Worm (Caenorhabditis elegans) whole organism, young adult: ENCODE measurements around the gene gmap-2.
A peak's percentile ranks its signal among the peaks of the same experiment; 100 is the strongest.

Experiments used
- B0019.2 ChIP-seq: fragments of 200-800 bp; sonication (Bioruptor generic); conservative IDR thresholded peaks from 2 replicates; pipeline ENCODE4 v1.3.6; 2022; ENCODE audit warnings: missing genetic modification reagents, missing genetic modification characterization, missing compliant biosample characterization
- C17E4.6 ChIP-seq: fragments of 200-800 bp; sonication (Bioruptor generic); IDR thresholded peaks from 2 replicates; pipeline ENCODE4 v1.3.6; 2022; ENCODE audit warnings: missing genetic modification reagents, missing genetic modification characterization, missing compliant biosample characterization
- F22D6.2 ChIP-seq: sonication (generic microtip); optimal IDR thresholded peaks from 2 replicates; lab custom pipeline; 2016; ENCODE audit warnings: mild to moderate bottlenecking, missing genetic modification characterization, missing compliant biosample characterization
- F37B4.10 ChIP-seq: fragments of 200-800 bp; sonication (Bioruptor generic); IDR thresholded peaks from 2 replicates; pipeline ENCODE4 v1.3.6; 2022; ENCODE audit warnings: missing genetic modification characterization, missing compliant biosample characterization
- F39B2.1 ChIP-seq: fragments of 200-800 bp; sonication (Bioruptor generic); IDR thresholded peaks from 2 replicates; pipeline ENCODE4 v1.3.6; 2022; ENCODE audit warnings: missing genetic modification reagents, missing genetic modification characterization, missing compliant biosample characterization
- F57A8.1 ChIP-seq: fragments of 200-800 bp; sonication (Bioruptor generic); optimal IDR thresholded peaks from 2 replicates; lab custom pipeline; 2018; ENCODE audit warnings: mild to moderate bottlenecking, missing genetic modification characterization, moderate library complexity, missing compliant biosample characterization
- K12H6.12 ChIP-seq: fragments of 200-800 bp; sonication (Bioruptor generic); optimal IDR thresholded peaks from 2 replicates; lab custom pipeline; 2018; ENCODE audit warnings: mild to moderate bottlenecking, missing genetic modification characterization, missing compliant biosample characterization
- T07F8.4 ChIP-seq: sonication (generic microtip); optimal IDR thresholded peaks from 2 replicates; lab custom pipeline; 2016; ENCODE audit warnings: mild to moderate bottlenecking, missing genetic modification characterization, moderate library complexity, missing compliant biosample characterization
- Y56A3A.18 ChIP-seq: fragments of 200-800 bp; sonication (Bioruptor generic); IDR thresholded peaks from 2 replicates; pipeline ENCODE4 v1.3.6; 2022; ENCODE audit warnings: missing genetic modification reagents, missing genetic modification characterization, missing compliant biosample characterization
- Y95B8A.8 ChIP-seq: fragments of 200-800 bp; sonication (Bioruptor generic); IDR thresholded peaks from 2 replicates; pipeline ENCODE4 v1.3.6; 2022; ENCODE audit warnings: missing genetic modification reagents, missing genetic modification characterization, missing compliant biosample characterization
- aptf-3 ChIP-seq: fragments of 200-800 bp; sonication (Bioruptor generic); IDR thresholded peaks from 2 replicates; pipeline ENCODE4 v1.3.6; 2022; ENCODE audit warnings: missing genetic modification characterization, missing compliant biosample characterization
- bed-1 ChIP-seq: fragments of 200-800 bp; sonication (Bioruptor generic); IDR thresholded peaks from 2 replicates; pipeline ENCODE4 v1.3.6; 2022; ENCODE audit warnings: missing genetic modification reagents, missing genetic modification characterization, missing compliant biosample characterization
- ccch-3 ChIP-seq: fragments of 200-800 bp; sonication (Bioruptor generic); optimal IDR thresholded peaks from 2 replicates; lab custom pipeline; 2018; ENCODE audit warnings: mild to moderate bottlenecking, missing genetic modification characterization, missing compliant biosample characterization
- ceh-100 ChIP-seq: fragments of 200-800 bp; sonication (Bioruptor generic); IDR thresholded peaks from 2 replicates; pipeline ENCODE4 v1.3.6; 2022; ENCODE audit warnings: missing genetic modification reagents, missing genetic modification characterization, missing compliant biosample characterization
- ceh-27 ChIP-seq: fragments of 200-800 bp; sonication (Bioruptor generic); optimal IDR thresholded peaks from 2 replicates; lab custom pipeline; 2018; ENCODE audit warnings: mild to moderate bottlenecking, missing genetic modification characterization, moderate library complexity, missing compliant biosample characterization
- ceh-40 ChIP-seq: fragments of 200-800 bp; sonication (Bioruptor generic); IDR thresholded peaks from 2 replicates; pipeline ENCODE4 v1.3.6; 2022; ENCODE audit warnings: missing genetic modification characterization, missing compliant biosample characterization
- ceh-91 ChIP-seq: fragments of 200-800 bp; sonication (Bioruptor generic); IDR thresholded peaks from 2 replicates; pipeline ENCODE4 v1.3.6; 2022; ENCODE audit warnings: missing genetic modification reagents, missing genetic modification characterization, missing compliant biosample characterization
- dox-1 ChIP-seq: fragments of 200-800 bp; sonication (Bioruptor generic); IDR thresholded peaks from 2 replicates; pipeline ENCODE4 v1.3.6; 2022; ENCODE audit warnings: missing genetic modification reagents, missing genetic modification characterization, missing compliant biosample characterization
- egl-18 ChIP-seq: fragments of 200-800 bp; sonication (Bioruptor generic); IDR thresholded peaks from 2 replicates; pipeline ENCODE4 v1.3.6; 2022; ENCODE audit warnings: missing genetic modification reagents, missing genetic modification characterization, missing compliant biosample characterization
- gei-17 ChIP-seq: fragments of 200-800 bp; sonication (Bioruptor generic); optimal IDR thresholded peaks from 2 replicates; lab custom pipeline; 2018; ENCODE audit warnings: mild to moderate bottlenecking, missing genetic modification characterization, missing compliant biosample characterization
- hlh-26 ChIP-seq: fragments of 200-800 bp; sonication (Bioruptor generic); conservative IDR thresholded peaks from 2 replicates; pipeline ENCODE4 v1.3.6; 2022; ENCODE audit warnings: missing genetic modification reagents, missing genetic modification characterization, missing compliant biosample characterization
- let-607 ChIP-seq, 2 experiments: fragments of 200-800 bp in 1 of 2; sonication (Bioruptor generic) in 1 of 2; sonication (generic microtip) in 1 of 2; optimal IDR thresholded peaks; 2 replicates each; lab custom pipeline; 2016 to 2018; ENCODE audit warnings: mild to moderate bottlenecking in 2 of 2, missing compliant biosample characterization in 2 of 2, missing genetic modification characterization in 2 of 2, moderate library complexity in 2 of 2, missing genotype in 1 of 2
- lsy-27 ChIP-seq: sonication (generic microtip); optimal IDR thresholded peaks from 2 replicates; lab custom pipeline; 2017; ENCODE audit warnings: missing genetic modification characterization, mild to moderate bottlenecking, missing compliant biosample characterization, antibody characterized with exemption, missing genotype, borderline replicate concordance; ENCODE audit not compliant: insufficient read depth
- nhr-27 ChIP-seq: fragments of 200-800 bp; sonication (Bioruptor generic); optimal IDR thresholded peaks from 2 replicates; lab custom pipeline; 2018; ENCODE audit warnings: mild to moderate bottlenecking, missing genetic modification characterization, moderate library complexity, missing compliant biosample characterization
- nhr-80 ChIP-seq: sonication (generic microtip); optimal IDR thresholded peaks from 2 replicates; lab custom pipeline; 2016; ENCODE audit warnings: missing genetic modification characterization, missing compliant biosample characterization
- pbrm-1 ChIP-seq: fragments of 200-800 bp; sonication (Bioruptor generic); IDR thresholded peaks from 2 replicates; pipeline ENCODE4 v1.3.6; 2022; ENCODE audit warnings: missing genetic modification reagents, missing genetic modification characterization, missing compliant biosample characterization
- rcor-1 ChIP-seq: fragments of 200-800 bp; sonication (Bioruptor generic); IDR thresholded peaks from 2 replicates; pipeline ENCODE4 v1.3.6; 2022; ENCODE audit warnings: missing genetic modification reagents, missing genetic modification characterization, missing compliant biosample characterization
- repo-1 ChIP-seq: sonication (generic microtip); optimal IDR thresholded peaks from 2 replicates; lab custom pipeline; 2017; ENCODE audit warnings: mild to moderate bottlenecking, missing genetic modification characterization, missing compliant biosample characterization
- sdz-38 ChIP-seq: sonication (generic microtip); optimal IDR thresholded peaks from 2 replicates; lab custom pipeline; 2016; ENCODE audit warnings: missing genotype, missing genetic modification characterization, missing compliant biosample characterization
- tbp1 ChIP-seq: fragments of 200-800 bp; sonication (Bioruptor generic); optimal IDR thresholded peaks from 2 replicates; lab custom pipeline; 2018; ENCODE audit warnings: mild to moderate bottlenecking, missing genetic modification characterization, missing compliant biosample characterization
- unc-130 ChIP-seq: sonication (generic microtip); optimal IDR thresholded peaks from 2 replicates; lab custom pipeline; 2016; ENCODE audit warnings: missing genetic modification reagents, missing genetic modification characterization, missing compliant biosample characterization
- xnd-1 ChIP-seq: sonication (generic microtip); optimal IDR thresholded peaks from 2 replicates; lab custom pipeline; 2016; ENCODE audit warnings: missing genotype, missing genetic modification reagents, missing genetic modification characterization, missing compliant biosample characterization
- zim-3 ChIP-seq: sonication (generic microtip); optimal IDR thresholded peaks from 2 replicates; lab custom pipeline; 2017; ENCODE audit warnings: mild to moderate bottlenecking, missing genetic modification characterization, moderate library complexity, missing compliant biosample characterization
- ztf-18 ChIP-seq: sonication (generic microtip); optimal IDR thresholded peaks from 2 replicates; lab custom pipeline; 2016; ENCODE audit warnings: missing genotype, mild to moderate bottlenecking, missing genetic modification characterization, missing compliant biosample characterization

gmap-2 gene

ce11 chrX:12982725-12983124 is 39.7 kb upstream of the gmap-2 start:
- TF ChIP-seq sdz-38 (tag; lab: Kevin White, UChicago) (no peak), nhr-80 (tag; lab: Kevin White, UChicago) (peak; percentile 76), ceh-27 (GFP tag; lab: Kevin White, UChicago) (no peak), B0019.2 (GFP tag; lab: Robert Waterston, UW) (no peak), pbrm-1 (GFP tag; lab: Robert Waterston, UW) (no peak), F39B2.1 (GFP tag; lab: Robert Waterston, UW) (no peak), Y95B8A.8 (GFP tag; lab: Robert Waterston, UW) (no peak), ceh-91 (GFP tag; lab: Robert Waterston, UW) (no peak), ceh-40 (GFP tag; lab: Robert Waterston, UW) (no peak), let-607 (tag; optimal IDR thresholded peaks at IDR 0.05; lab: Kevin White, UChicago) (peak in 1 of 2 experiments; percentile 37), F22D6.2 (no peak), Y56A3A.18 (GFP tag; lab: Robert Waterston, UW) (no peak), F37B4.10 (no peak)

ce11 chrX:12981393-12981792 is 38.3 kb upstream of the gmap-2 start, which contains the start of gene scav-4:
Gene scav-4, plus strand, starts transcription at chrX:12981775.
- TF ChIP-seq dox-1 (GFP tag; lab: Robert Waterston, UW) (0 out of 2 replicates have a peak, but pooled peaks have one; percentile 30), xnd-1 (tag; lab: Kevin White, UChicago) (no peak), ztf-18 (tag; lab: Kevin White, UChicago) (no peak), nhr-27 (tag; lab: Kevin White, UChicago) (no peak), hlh-26 (GFP tag; lab: Robert Waterston, UW) (no peak), C17E4.6 (GFP tag; lab: Robert Waterston, UW) (no peak), unc-130 (GFP tag; lab: Kevin White, UChicago) (no peak), let-607 (tag; optimal IDR thresholded peaks at IDR 0.05; lab: Kevin White, UChicago) (peak in 1 of 2 experiments; percentile 28), nhr-80 (tag; lab: Kevin White, UChicago) (peak; percentile 35)

- no peak for TF ChIP-seq tbp1 (GFP tag; lab: Kevin White, UChicago)
- TF ChIP-seq rcor-1 (GFP tag; lab: Robert Waterston, UW) = no peak
- TF ChIP-seq nhr-80 (tag; lab: Kevin White, UChicago) = peak; percentile 25
- no peak for TF ChIP-seq K12H6.12 (tag; lab: Kevin White, UChicago)
Observed at ce11 chrX:12979747-12980146, 36.7 kb upstream of the gmap-2 start.

ce11 chrX:12978569-12978968 is 35.5 kb upstream of the gmap-2 start:
- TF ChIP-seq gei-17 (GFP tag; lab: Kevin White, UChicago) (no peak), aptf-3 (GFP tag; lab: Robert Waterston, UW) (0 out of 2 replicates have a peak, but pooled peaks have one; percentile 25)

ce11 chrX:12977451-12977850 is 34.4 kb upstream of the gmap-2 start, which contains the start of gene F11C1.9:
Gene F11C1.9, minus strand, starts transcription at chrX:12977551.
- no peak for TF ChIP-seq zim-3 (tag; lab: Kevin White, UChicago)
- no peak for TF ChIP-seq K12H6.12 (tag; lab: Kevin White, UChicago)
- TF ChIP-seq egl-18 (GFP tag; lab: Robert Waterston, UW) = no peak
- TF ChIP-seq ceh-91 (GFP tag; lab: Robert Waterston, UW) = no peak
- no peak for TF ChIP-seq repo-1
- TF ChIP-seq F57A8.1 = no peak
- no peak for TF ChIP-seq ccch-3
- TF ChIP-seq T07F8.4 (tag; lab: Kevin White, UChicago) = no peak
- no peak for TF ChIP-seq B0019.2 (GFP tag; lab: Robert Waterston, UW)
- TF ChIP-seq bed-1 (GFP tag; lab: Robert Waterston, UW) = no peak
- no peak for TF ChIP-seq ceh-100 (GFP tag; lab: Robert Waterston, UW)
- TF ChIP-seq lsy-27 (tag; lab: Kevin White, UChicago) = no peak
